Worm (Caenorhabditis elegans) whole organism, L1 larva: ENCODE results near the gene C30F2.4.

Experiments
- ceh-8 ChIP-seq: fragments of 200-800 bp; sonication (Bioruptor generic); optimal IDR thresholded peaks from 2 replicates; lab custom pipeline; 2018; ENCODE audit warnings: mild to moderate bottlenecking, missing genetic modification characterization, moderate library complexity, missing compliant biosample characterization
- grh-1 ChIP-seq: fragments of 200-800 bp; sonication (Bioruptor generic); IDR thresholded peaks from 2 replicates; pipeline ENCODE4 v1.3.6; 2022; ENCODE audit warnings: missing genetic modification reagents, missing genetic modification characterization, missing compliant biosample characterization
- jun-1 ChIP-seq: fragments of 150-350 bp; optimal IDR thresholded peaks from 2 replicates; lab custom pipeline; 2014; ENCODE audit warnings: missing biosample characterization, missing genetic modification reagents, missing genetic modification characterization
- lin-13 ChIP-seq: fragments of 150-350 bp; optimal IDR thresholded peaks from 2 replicates; lab custom pipeline; 2014; ENCODE audit warnings: missing biosample characterization, missing genetic modification reagents, missing genetic modification characterization
- lin-39 ChIP-seq: fragments of 150-350 bp; optimal IDR thresholded peaks from 2 replicates; lab custom pipeline; 2014; ENCODE audit warnings: missing biosample characterization, missing genetic modification reagents, missing genetic modification characterization
- nhr-76 ChIP-seq: sonication (generic microtip); optimal IDR thresholded peaks from 2 replicates; lab custom pipeline; 2017; ENCODE audit warnings: missing biosample characterization, missing genetic modification characterization

DNA sequence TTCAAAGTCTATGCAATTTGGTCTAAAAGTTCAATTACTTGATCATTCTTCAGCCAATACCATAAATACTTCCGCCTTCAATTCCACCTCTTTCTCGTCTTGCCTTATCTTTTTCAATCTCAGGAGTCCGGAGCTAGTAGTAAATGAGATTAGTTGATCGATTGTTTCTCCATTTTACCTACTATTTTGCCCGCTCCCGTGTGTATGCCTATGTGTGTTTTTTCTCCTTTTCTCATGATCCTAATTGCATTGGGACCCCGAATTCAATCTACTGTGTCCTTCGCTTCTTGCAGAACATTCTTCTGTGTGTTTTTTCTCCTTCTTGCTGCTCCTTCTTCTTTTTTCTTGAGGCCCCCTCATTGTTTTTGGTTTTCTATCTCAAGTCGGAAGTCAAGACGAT lies 39.9 kb upstream of the C30F2.4 start:
- TF ChIP-seq ceh-8 (GFP tag; lab: Kevin White, UChicago), result no peak
- no peak for TF ChIP-seq nhr-76 (tag; lab: Kevin White, UChicago)
- TF ChIP-seq grh-1 (GFP tag; lab: Robert Waterston, UW), result no peak
- TF ChIP-seq lin-13, result no peak
- no peak for TF ChIP-seq lin-39 (tag; lab: Kevin White, UChicago)
- no peak for TF ChIP-seq jun-1 (tag; lab: Kevin White, UChicago)
